Worm (Caenorhabditis elegans): Measurements from ENCODE around the gene srx-3.

- no peak for TF ChIP-seq hlh-30 (tag; optimal IDR thresholded peaks at IDR 0.05; ENCODE audit: insufficient read depth)
- no peak for TF ChIP-seq pha-4 (tag; optimal IDR thresholded peaks at IDR 0.05)
- TF ChIP-seq C08G9.2 (tag; optimal IDR thresholded peaks at IDR 0.05), result no peak
- TF ChIP-seq tbx-2 (tag; optimal IDR thresholded peaks at IDR 0.05), result no peak
- no peak for TF ChIP-seq nfya-1 (tag; optimal IDR thresholded peaks at IDR 0.05)
- TF ChIP-seq nhr-11 (tag; optimal IDR thresholded peaks at IDR 0.05), result no peak
- no peak for TF ChIP-seq fkh-10 (GFP tag; optimal IDR thresholded peaks at IDR 0.05)
- no peak for TF ChIP-seq ceh-22 (tag; optimal IDR thresholded peaks at IDR 0.05)
- TF ChIP-seq pqm-1 (tag; optimal IDR thresholded peaks at IDR 0.05), result no peak
Measured at ce11 chrV:9005243-9005642, at the start of gene srx-3.

All from whole organism, late embryonic.